Fruit fly (Drosophila melanogaster) whole organism: ENCODE measurements around the gene betaTub97EF.

ENCODE experiments used
- Dll ChIP-seq: fragments of >200 bp; optimal IDR thresholded peaks from 2 replicates; lab custom pipeline; 2017
- EcR ChIP-seq, 2 experiments: fragments of >200 bp; optimal IDR thresholded peaks; 2 replicates each; lab custom pipeline; 2017; ENCODE audit warnings: missing biosample characterization in 2 of 2, missing genetic modification characterization in 2 of 2, missing genetic modification reagents in 2 of 2
- pan ChIP-seq: fragments of >200 bp; optimal IDR thresholded peaks from 2 replicates; lab custom pipeline; 2017
- psq ChIP-seq: fragments of >200 bp; optimal IDR thresholded peaks from 2 replicates; lab custom pipeline; 2017

DNA sequence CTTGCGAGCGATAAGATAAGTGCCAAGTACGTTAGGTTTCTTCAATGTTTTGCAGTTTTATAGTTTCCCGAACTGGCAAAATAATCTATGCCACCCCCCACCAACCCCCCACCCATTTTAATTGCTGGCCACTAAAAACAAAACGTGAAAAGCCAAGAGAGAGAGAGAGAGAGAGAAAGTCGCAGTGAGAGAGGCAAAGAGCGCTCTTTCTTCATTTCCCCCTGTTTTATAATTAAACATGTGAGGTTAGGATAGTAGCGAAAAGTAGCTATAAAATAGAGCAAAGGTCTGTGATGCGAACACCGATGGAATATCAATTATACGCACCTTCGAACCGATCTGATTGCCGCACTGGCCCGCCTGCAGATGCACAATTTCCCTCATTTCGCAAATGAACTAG lies 412 bp downstream of the betaTub97EF start:
- no peak for TF ChIP-seq EcR (GFP tag; optimal IDR thresholded peaks at IDR 0.05; lab: Kevin White, UChicago)
- TF ChIP-seq pan (lab: Kevin White, UChicago), result no peak
- TF ChIP-seq Dll (lab: Kevin White, UChicago), result peak; percentile 8
- TF ChIP-seq psq (lab: Kevin White, UChicago), result no peak
